Worm (Caenorhabditis elegans) whole organism, early embryonic: Measurements from ENCODE around the gene T07G12.5.

Experiments
- B0310.2 ChIP-seq: sonication (generic microtip); optimal IDR thresholded peaks from 2 replicates; lab custom pipeline; 2016; ENCODE audit warnings: mild to moderate bottlenecking, missing genetic modification characterization, missing compliant biosample characterization
- F13C5.2 ChIP-seq: sonication (generic microtip); optimal IDR thresholded peaks from 2 replicates; lab custom pipeline; 2017; ENCODE audit warnings: mild to moderate bottlenecking, missing genetic modification characterization, inconsistent platforms, missing compliant biosample characterization
- ama-1 ChIP-seq: fragments of 150-350 bp; optimal IDR thresholded peaks from 2 replicates; lab custom pipeline; 2014
- ceh-13 ChIP-seq: fragments of 200-800 bp; sonication (Bioruptor generic); optimal IDR thresholded peaks from 2 replicates; lab custom pipeline; 2018; ENCODE audit warnings: mild to moderate bottlenecking, missing genetic modification characterization, missing compliant biosample characterization
- ceh-36 ChIP-seq: sonication (generic microtip); optimal IDR thresholded peaks from 2 replicates; lab custom pipeline; 2016; ENCODE audit warnings: missing genetic modification characterization, inconsistent platforms, missing compliant biosample characterization
- ets-7 ChIP-seq: sonication (generic microtip); optimal IDR thresholded peaks from 2 replicates; lab custom pipeline; 2016; ENCODE audit warnings: missing genotype, missing genetic modification characterization, missing compliant biosample characterization
- flt-1 ChIP-seq: fragments of 200-800 bp; sonication (Bioruptor generic); IDR thresholded peaks from 2 replicates; pipeline ENCODE4 v1.3.6; 2022; ENCODE audit warnings: missing genetic modification characterization, missing compliant biosample characterization
- hnd-1 ChIP-seq: sonication (generic microtip); optimal IDR thresholded peaks from 2 replicates; lab custom pipeline; 2016; ENCODE audit warnings: missing genetic modification characterization, missing compliant biosample characterization
- sea-1 ChIP-seq: fragments of 200-800 bp; sonication (Bioruptor generic); conservative IDR thresholded peaks from 2 replicates; pipeline ENCODE4 v1.3.6; 2022; ENCODE audit warnings: missing genetic modification characterization, missing compliant biosample characterization
- tbx-11 ChIP-seq: fragments of 200-800 bp; sonication (Bioruptor generic); IDR thresholded peaks from 2 replicates; pipeline ENCODE4 v1.3.6; 2022; ENCODE audit warnings: missing genetic modification characterization, missing compliant biosample characterization
- tbx-37 ChIP-seq: fragments of 200-800 bp; sonication (Bioruptor generic); conservative IDR thresholded peaks from 2 replicates; pipeline ENCODE4 v1.3.6; 2022; ENCODE audit warnings: missing genetic modification reagents, missing genetic modification characterization, missing compliant biosample characterization
- tra-4 ChIP-seq: sonication (generic microtip); optimal IDR thresholded peaks from 2 replicates; lab custom pipeline; 2017; ENCODE audit warnings: missing genetic modification characterization, missing compliant biosample characterization

DNA sequence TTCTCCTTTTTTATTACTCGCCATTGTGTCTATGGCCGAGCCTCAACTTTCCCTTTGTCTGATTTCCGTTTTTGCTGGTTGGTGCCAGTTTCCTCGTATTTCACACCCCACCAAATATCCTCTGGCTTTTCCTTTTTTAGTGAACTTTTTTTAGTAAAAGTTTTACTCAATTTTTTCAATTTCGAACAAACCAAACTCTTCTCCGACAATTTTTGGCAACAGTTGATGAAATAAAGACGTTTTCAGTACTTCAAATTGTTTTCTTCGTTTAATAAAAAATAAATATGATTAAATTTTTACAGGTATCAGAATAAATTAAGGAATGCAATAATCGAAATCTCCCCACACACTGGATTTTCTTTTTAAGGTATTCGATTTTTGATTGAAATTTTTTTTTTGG is 23.8 kb downstream of the T07G12.5 start, which contains the start of gene cal-4:
- TF ChIP-seq ceh-13 (GFP tag; lab: Kevin White, UChicago) = no peak
- no peak for TF ChIP-seq ceh-36 (tag; lab: Kevin White, UChicago)
- TF ChIP-seq ama-1 (lab: Kevin White, UChicago) = no peak
- TF ChIP-seq F13C5.2 (tag; lab: Kevin White, UChicago) = no peak
- TF ChIP-seq flt-1 (GFP tag; lab: Robert Waterston, UW) = no peak
- TF ChIP-seq sea-1 (GFP tag; lab: Robert Waterston, UW) = no peak
- no peak for TF ChIP-seq tra-4 (tag; lab: Kevin White, UChicago)
- TF ChIP-seq tbx-11 = no peak
- no peak for TF ChIP-seq ets-7 (tag; lab: Kevin White, UChicago)
- no peak for TF ChIP-seq hnd-1 (tag; lab: Kevin White, UChicago)
- no peak for TF ChIP-seq B0310.2
- TF ChIP-seq tbx-37 = no peak
